Worm (Caenorhabditis elegans) whole organism, mixed stage, embryonic: ENCODE results near the gene str-178.

ENCODE experiments used
- M03D4.4 ChIP-seq: sonication (generic microtip); optimal IDR thresholded peaks from 2 replicates; lab custom pipeline; 2017; ENCODE audit warnings: mild to moderate bottlenecking, missing genetic modification characterization, missing compliant biosample characterization
- bed-3 ChIP-seq: fragments of 200-800 bp; sonication (Bioruptor generic); optimal IDR thresholded peaks from 3 replicates; lab custom pipeline; 2018; ENCODE audit warnings: mild to moderate bottlenecking, missing genetic modification characterization, moderate library complexity, missing compliant biosample characterization
- blmp-1 ChIP-seq: fragments of 150-350 bp; optimal IDR thresholded peaks from 2 replicates; lab custom pipeline; 2014; ENCODE audit warnings: missing biosample characterization, missing genetic modification characterization
- ceh-39 ChIP-seq: fragments of 150-350 bp; optimal IDR thresholded peaks from 2 replicates; lab custom pipeline; 2014; ENCODE audit warnings: missing biosample characterization, missing genetic modification characterization
- ceh-43 ChIP-seq: fragments of 200-800 bp; sonication (Bioruptor generic); optimal IDR thresholded peaks from 2 replicates; lab custom pipeline; 2018; ENCODE audit warnings: mild to moderate bottlenecking, missing genetic modification characterization, moderate library complexity, missing compliant biosample characterization
- ceh-83 ChIP-seq: fragments of 200-800 bp; sonication (Bioruptor generic); optimal IDR thresholded peaks from 2 replicates; lab custom pipeline; 2018; ENCODE audit warnings: mild to moderate bottlenecking, missing genetic modification characterization, missing compliant biosample characterization
- ces-1 ChIP-seq: fragments of 150-350 bp; optimal IDR thresholded peaks from 2 replicates; lab custom pipeline; 2014; ENCODE audit warnings: missing biosample characterization, missing genetic modification reagents, missing genetic modification characterization
- cnd-1 ChIP-seq: fragments of 200-800 bp; sonication (Bioruptor generic); optimal IDR thresholded peaks from 2 replicates; lab custom pipeline; 2018; ENCODE audit warnings: mild to moderate bottlenecking, missing genetic modification characterization, missing compliant biosample characterization
- drap-1 ChIP-seq: fragments of 200-800 bp; sonication (Bioruptor generic); optimal IDR thresholded peaks from 3 replicates; lab custom pipeline; 2018; ENCODE audit warnings: mild to moderate bottlenecking, missing genetic modification characterization, missing compliant biosample characterization
- elt-1 ChIP-seq: sonication (generic microtip); optimal IDR thresholded peaks from 2 replicates; lab custom pipeline; 2017; ENCODE audit warnings: missing genetic modification characterization, mild to moderate bottlenecking, missing compliant biosample characterization, antibody characterized with exemption, moderate library complexity, borderline replicate concordance; ENCODE audit not compliant: insufficient read depth
- elt-3 ChIP-seq: fragments of 150-350 bp; optimal IDR thresholded peaks from 2 replicates; lab custom pipeline; 2014; ENCODE audit warnings: missing biosample characterization, missing genetic modification characterization
- flh-1 ChIP-seq: fragments of 200-800 bp; sonication (Bioruptor generic); optimal IDR thresholded peaks from 2 replicates; lab custom pipeline; 2018; ENCODE audit warnings: mild to moderate bottlenecking, missing genetic modification characterization, moderate library complexity, missing compliant biosample characterization
- ham-2 ChIP-seq: fragments of 200-800 bp; sonication (Bioruptor generic); optimal IDR thresholded peaks from 2 replicates; lab custom pipeline; 2018; ENCODE audit warnings: mild to moderate bottlenecking, missing genetic modification characterization, missing compliant biosample characterization
- hlh-1 ChIP-seq: fragments of 150-350 bp; optimal IDR thresholded peaks from 2 replicates; lab custom pipeline; 2014; ENCODE audit warnings: missing biosample characterization, missing genetic modification reagents, missing genetic modification characterization
- lin-13 ChIP-seq: fragments of 150-350 bp; optimal IDR thresholded peaks from 2 replicates; lab custom pipeline; 2014; ENCODE audit warnings: missing biosample characterization, missing genetic modification characterization
- lin-32 ChIP-seq: fragments of 200-800 bp; sonication (Bioruptor generic); optimal IDR thresholded peaks from 2 replicates; lab custom pipeline; 2018; ENCODE audit warnings: mild to moderate bottlenecking, missing genetic modification characterization, missing compliant biosample characterization
- mab-5 ChIP-seq: fragments of 150-350 bp; optimal IDR thresholded peaks from 2 replicates; lab custom pipeline; 2014; ENCODE audit warnings: missing biosample characterization, missing genetic modification characterization
- mep-1 ChIP-seq: fragments of 150-350 bp; optimal IDR thresholded peaks from 2 replicates; lab custom pipeline; 2017; ENCODE audit warnings: missing biosample characterization, missing genetic modification reagents, missing genetic modification characterization, inconsistent platforms
- nhr-12 ChIP-seq: fragments of 150-350 bp; optimal IDR thresholded peaks from 2 replicates; lab custom pipeline; 2014; ENCODE audit warnings: missing biosample characterization, missing genetic modification characterization
- nhr-2 ChIP-seq: fragments of 150-350 bp; optimal IDR thresholded peaks from 2 replicates; lab custom pipeline; 2014; ENCODE audit warnings: missing biosample characterization, missing genetic modification characterization
- nhr-237 ChIP-seq: fragments of 150-350 bp; optimal IDR thresholded peaks from 2 replicates; lab custom pipeline; 2014; ENCODE audit warnings: missing biosample characterization, missing genetic modification characterization
- nhr-28 ChIP-seq: fragments of 150-350 bp; optimal IDR thresholded peaks from 2 replicates; lab custom pipeline; 2014; ENCODE audit warnings: missing biosample characterization, missing genetic modification characterization
- nhr-76 ChIP-seq: sonication (generic microtip); optimal IDR thresholded peaks from 2 replicates; lab custom pipeline; 2017; ENCODE audit warnings: missing biosample characterization, missing genetic modification characterization
- pha-4 ChIP-seq: fragments of 150-350 bp; optimal IDR thresholded peaks from 2 replicates; lab custom pipeline; 2018; ENCODE audit warnings: missing biosample characterization, missing genetic modification reagents, missing genetic modification characterization
- sem-2 ChIP-seq: fragments of 200-800 bp; sonication (Bioruptor generic); optimal IDR thresholded peaks from 2 replicates; lab custom pipeline; 2018; ENCODE audit warnings: mild to moderate bottlenecking, missing genetic modification characterization, missing compliant biosample characterization
- snpc-4 ChIP-seq: fragments of 150-350 bp; optimal IDR thresholded peaks from 2 replicates; lab custom pipeline; 2014; ENCODE audit warnings: missing biosample characterization, missing genetic modification characterization
- sptf-1 ChIP-seq: sonication (generic microtip); optimal IDR thresholded peaks from 2 replicates; lab custom pipeline; 2017; ENCODE audit warnings: mild to moderate bottlenecking, missing genetic modification characterization, moderate library complexity, missing compliant biosample characterization
- tbx-8 ChIP-seq: fragments of 200-800 bp; sonication (Bioruptor generic); optimal IDR thresholded peaks from 2 replicates; lab custom pipeline; 2018; ENCODE audit warnings: mild to moderate bottlenecking, missing genetic modification characterization, moderate library complexity, missing compliant biosample characterization
- unc-120 ChIP-seq: sonication (generic microtip); optimal IDR thresholded peaks from 2 replicates; lab custom pipeline; 2017; ENCODE audit warnings: missing genetic modification characterization, missing compliant biosample characterization; ENCODE audit not compliant: poor library complexity, severe bottlenecking
- unc-39 ChIP-seq: fragments of 150-350 bp; optimal IDR thresholded peaks from 2 replicates; lab custom pipeline; 2014; ENCODE audit warnings: missing biosample characterization, missing genetic modification characterization
- unc-62 ChIP-seq: fragments of 150-350 bp; optimal IDR thresholded peaks from 2 replicates; lab custom pipeline; 2014; ENCODE audit warnings: missing biosample characterization, missing genetic modification reagents, missing genetic modification characterization
- zip-8 ChIP-seq: fragments of 150-350 bp; optimal IDR thresholded peaks from 2 replicates; lab custom pipeline; 2014; ENCODE audit warnings: missing biosample characterization, missing genetic modification characterization
- ztf-11 ChIP-seq: fragments of 150-350 bp; optimal IDR thresholded peaks from 2 replicates; lab custom pipeline; 2014; ENCODE audit warnings: missing biosample characterization, missing genetic modification characterization

str-178 gene

DNA sequence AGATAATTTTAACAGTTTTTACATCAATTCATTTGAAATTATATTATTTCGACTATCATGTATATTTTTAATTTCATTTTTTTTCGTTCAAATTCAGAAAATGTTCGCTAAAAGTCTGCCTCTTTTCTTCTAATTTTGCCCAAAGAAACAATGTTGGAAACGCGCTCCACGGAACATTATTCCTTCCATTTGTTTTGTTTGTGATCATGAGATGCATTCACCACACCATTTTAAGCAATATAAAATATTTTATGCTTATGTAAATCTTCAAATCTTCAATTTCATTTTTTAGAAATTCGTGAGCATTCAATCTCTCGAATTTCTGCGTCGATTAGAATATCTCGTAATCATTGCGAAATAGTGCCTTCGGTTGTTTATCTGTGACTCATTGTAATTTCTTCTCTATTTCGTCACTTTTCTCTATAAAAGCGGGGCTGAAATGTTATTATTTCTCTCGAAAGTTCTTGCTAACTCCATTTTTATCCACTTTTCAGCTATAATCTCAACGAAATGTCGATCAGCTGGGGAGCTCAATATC, 18.9 kb downstream of the str-178 start, which contains the start of gene istr-1:
istr-1 (plus strand) TSS at position 495 of the 538 bp plus-strand sequence.
- TF ChIP-seq nhr-237 (tag; lab: Kevin White, UChicago) (no peak), bed-3 (no peak), ceh-43 (GFP tag; lab: Kevin White, UChicago) (no peak), unc-62 (GFP tag; lab: Kevin White, UChicago) (no peak), unc-120 (tag; lab: Kevin White, UChicago) (peak; percentile 73), ces-1 (GFP tag; lab: Kevin White, UChicago) (no peak), pha-4 (no peak)
- TF ChIP-seq, all 35 proteins: peak for 1

DNA sequence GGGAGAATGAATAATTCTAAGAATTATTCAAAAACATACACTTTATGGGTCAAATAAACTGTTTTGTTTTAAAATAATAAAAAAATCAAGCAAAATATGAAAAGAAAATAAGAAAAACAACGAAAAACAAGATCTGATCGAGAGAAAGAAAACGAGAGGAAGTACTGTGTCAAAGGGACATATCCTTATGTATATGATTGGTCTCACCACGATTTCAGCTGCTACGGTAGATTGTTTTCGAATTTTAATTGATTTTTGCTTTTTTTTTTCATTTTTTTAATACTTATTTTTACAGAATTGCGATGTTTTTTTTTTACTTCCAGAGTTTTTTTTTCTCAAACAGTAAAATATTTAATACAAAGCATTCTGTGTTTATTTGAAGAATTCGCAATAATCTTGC, 19.6 kb downstream of the str-178 start:
- TF ChIP-seq snpc-4 (tag; lab: Kevin White, UChicago) (no peak), mep-1 (tag; lab: Kevin White, UChicago) (no peak), elt-3 (tag; lab: Kevin White, UChicago) (no peak), ces-1 (GFP tag; lab: Kevin White, UChicago) (no peak), unc-39 (tag; lab: Kevin White, UChicago) (no peak), lin-32 (GFP tag; lab: Kevin White, UChicago) (no peak), nhr-76 (tag; lab: Kevin White, UChicago) (no peak), unc-62 (GFP tag; lab: Kevin White, UChicago) (no peak), sptf-1 (tag; lab: Kevin White, UChicago) (no peak), elt-1 (tag; lab: Kevin White, UChicago) (no peak), zip-8 (no peak), ceh-39 (tag; lab: Kevin White, UChicago) (no peak), hlh-1 (no peak)

DNA sequence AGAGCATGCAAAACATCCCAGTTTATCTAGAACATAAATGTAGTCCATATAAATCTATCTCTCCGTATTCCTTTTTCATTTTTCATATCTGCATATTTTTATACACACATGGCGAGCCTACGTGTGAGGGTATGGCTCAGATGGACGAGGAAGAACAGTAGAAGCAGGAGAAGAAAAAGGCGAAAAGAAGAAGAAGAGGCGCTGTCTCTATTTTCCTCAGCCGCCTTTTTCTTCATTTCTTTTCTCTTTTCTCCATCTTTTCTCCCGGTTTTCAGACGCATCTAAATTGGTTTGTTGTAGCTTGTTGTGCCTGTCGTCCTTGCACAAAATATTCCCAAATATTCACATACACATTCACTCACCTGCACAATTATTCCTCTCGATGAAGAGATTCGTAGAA, 20.4 kb downstream of the str-178 start, which contains the start of gene K10C8.4:
K10C8.4 (plus strand) TSS at position 301 of the 400 bp plus-strand sequence.
- TF ChIP-seq elt-1 (tag; lab: Kevin White, UChicago) (no peak), snpc-4 (tag; lab: Kevin White, UChicago) (no peak), ham-2 (GFP tag; lab: Kevin White, UChicago) (no peak), lin-13 (tag; lab: Kevin White, UChicago) (no peak), blmp-1 (tag; lab: Kevin White, UChicago) (no peak), flh-1 (GFP tag; lab: Kevin White, UChicago) (no peak), ces-1 (GFP tag; lab: Kevin White, UChicago) (no peak), bed-3 (no peak), unc-62 (GFP tag; lab: Kevin White, UChicago) (no peak), nhr-2 (tag; lab: Kevin White, UChicago) (no peak), nhr-28 (tag; lab: Kevin White, UChicago) (no peak), nhr-12 (tag; lab: Kevin White, UChicago) (no peak)

DNA sequence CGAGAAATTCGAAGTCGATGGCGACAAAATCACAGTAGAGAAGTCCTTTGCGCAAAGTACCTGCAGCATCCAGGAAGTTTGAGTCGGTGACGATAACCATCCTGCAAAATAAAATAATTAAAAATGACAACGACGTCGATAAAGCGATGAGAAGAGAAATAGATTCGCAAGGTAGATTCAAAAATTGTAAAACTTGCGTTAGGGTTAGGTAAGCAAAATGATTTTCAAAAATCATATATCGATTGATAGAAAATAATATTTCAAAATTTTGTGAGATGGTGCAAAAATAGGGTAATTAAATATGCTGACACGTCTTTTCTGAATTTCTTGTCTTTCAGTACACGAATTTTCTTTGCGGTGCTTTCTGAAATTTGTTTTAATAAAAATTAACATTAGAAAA, 21.2 kb downstream of the str-178 start, which contains the start of gene parn-1:
parn-1 (minus strand) TSS at position 101 of the 400 bp plus-strand sequence.
- TF ChIP-seq unc-62 (GFP tag; lab: Kevin White, UChicago) (no peak), tbx-8 (GFP tag; lab: Kevin White, UChicago) (no peak), ceh-83 (no peak), hlh-1 (no peak), ztf-11 (tag; lab: Kevin White, UChicago) (no peak), sem-2 (GFP tag; lab: Kevin White, UChicago) (no peak), nhr-237 (tag; lab: Kevin White, UChicago) (no peak), M03D4.4 (tag; lab: Kevin White, UChicago) (no peak), nhr-76 (tag; lab: Kevin White, UChicago) (no peak), zip-8 (no peak), lin-13 (tag; lab: Kevin White, UChicago) (no peak), ceh-43 (GFP tag; lab: Kevin White, UChicago) (no peak), mep-1 (tag; lab: Kevin White, UChicago) (no peak), lin-32 (GFP tag; lab: Kevin White, UChicago) (no peak), elt-3 (tag; lab: Kevin White, UChicago) (no peak)
- TF ChIP-seq, all 35 proteins: peak for 0

DNA sequence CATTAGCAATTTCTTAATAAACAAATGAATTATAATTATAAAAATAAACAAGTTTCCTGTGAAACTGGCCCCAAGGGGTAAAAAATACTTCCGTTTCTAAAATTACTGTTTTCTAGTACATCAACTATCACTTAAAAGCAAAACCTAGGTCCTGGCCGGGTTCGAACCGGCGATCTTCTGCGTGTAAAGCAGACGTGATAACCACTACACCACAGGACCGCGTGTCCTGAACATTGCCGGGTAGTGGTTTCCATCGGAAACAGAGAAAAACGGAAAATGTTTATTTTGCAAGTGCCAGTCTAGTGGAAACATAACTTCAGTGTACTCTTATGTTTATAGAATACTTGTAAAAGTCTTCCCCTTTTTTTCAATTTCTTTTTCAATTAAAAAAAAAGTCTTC, 33.1 kb downstream of the str-178 start:
- TF ChIP-seq lin-32 (GFP tag; lab: Kevin White, UChicago) (no peak), nhr-28 (tag; lab: Kevin White, UChicago) (no peak), ham-2 (GFP tag; lab: Kevin White, UChicago) (no peak), snpc-4 (tag; lab: Kevin White, UChicago) (no peak), ztf-11 (tag; lab: Kevin White, UChicago) (no peak), ceh-43 (GFP tag; lab: Kevin White, UChicago) (no peak), elt-3 (tag; lab: Kevin White, UChicago) (no peak), nhr-12 (tag; lab: Kevin White, UChicago) (no peak), mab-5 (tag; lab: Kevin White, UChicago) (no peak), cnd-1 (tag; lab: Kevin White, UChicago) (no peak), hlh-1 (no peak), nhr-76 (tag; lab: Kevin White, UChicago) (no peak), drap-1 (GFP tag; lab: Kevin White, UChicago) (no peak), nhr-2 (tag; lab: Kevin White, UChicago) (no peak), blmp-1 (tag; lab: Kevin White, UChicago) (no peak), tbx-8 (GFP tag; lab: Kevin White, UChicago) (no peak), unc-39 (tag; lab: Kevin White, UChicago) (no peak)
